Worm (Caenorhabditis elegans): ENCODE measurements around the gene spe-49.

spe-49 gene

ce11 chrV:6331607-6332006, 50.4 kb downstream of the spe-49 start, which contains the start of gene T28C12.1:
Gene T28C12.1, plus strand, starts transcription at chrV:6331907.
- no peak for TF ChIP-seq elt-3 (tag; optimal IDR thresholded peaks at IDR 0.05)
- TF ChIP-seq mab-5 (tag; optimal IDR thresholded peaks at IDR 0.05) = no peak
- TF ChIP-seq snpc-4 (tag; optimal IDR thresholded peaks at IDR 0.05) = no peak
- no peak for TF ChIP-seq ceh-83 (GFP tag; optimal IDR thresholded peaks at IDR 0.05)
- no peak for TF ChIP-seq M03D4.4 (tag; optimal IDR thresholded peaks at IDR 0.05)
- TF ChIP-seq flh-1 (GFP tag; optimal IDR thresholded peaks at IDR 0.05) = no peak
- no peak for TF ChIP-seq unc-39 (tag; optimal IDR thresholded peaks at IDR 0.05)
- no peak for TF ChIP-seq ztf-11 (tag; optimal IDR thresholded peaks at IDR 0.05)

Data from whole organism, mixed stage, embryonic.